Worm (Caenorhabditis elegans): Measurements from ENCODE around the gene B0280.2.

B0280.2 gene

ce11 chrIII:7154526-7154925 is 30.1 kb downstream of the B0280.2 start:
- TF ChIP-seq nhr-77 (tag; optimal IDR thresholded peaks at IDR 0.05) (no peak), crh-2 (tag; optimal IDR thresholded peaks at IDR 0.05) (peak; percentile 50), gmeb-1 (tag; optimal IDR thresholded peaks at IDR 0.05) (no peak), lin-39 (tag; optimal IDR thresholded peaks at IDR 0.05) (no peak), ZK546.5 (tag; optimal IDR thresholded peaks at IDR 0.05) (no peak), unc-55 (GFP tag; optimal IDR thresholded peaks at IDR 0.05) (peak; percentile 28), skn-1 (tag; optimal IDR thresholded peaks at IDR 0.05) (peak; percentile 13), sma-9 (GFP tag; optimal IDR thresholded peaks at IDR 0.05) (peak; percentile 40), sma-9 (tag; optimal IDR thresholded peaks at IDR 0.05) (no peak)

- TF ChIP-seq sma-3 (GFP tag; optimal IDR thresholded peaks at IDR 0.05) (peak; percentile 88), zag-1 (tag; optimal IDR thresholded peaks at IDR 0.05) (peak; percentile 93), ama-1 (optimal IDR thresholded peaks at IDR 0.05) (peak; percentile 79), dmd-4 (tag; optimal IDR thresholded peaks at IDR 0.05) (no peak), C34F6.9 (tag; optimal IDR thresholded peaks at IDR 0.05) (peak; percentile 97), lin-39 (tag; optimal IDR thresholded peaks at IDR 0.05) (peak; percentile 35), nhr-12 (tag; optimal IDR thresholded peaks at IDR 0.05) (no peak), R02D3.7 (tag; optimal IDR thresholded peaks at IDR 0.05) (no peak), nhr-129 (tag; optimal IDR thresholded peaks at IDR 0.05) (peak; percentile 94), nhr-21 (tag; optimal IDR thresholded peaks at IDR 0.05) (peak; percentile 93), nhr-237 (tag; optimal IDR thresholded peaks at IDR 0.05) (no peak), crh-2 (tag; optimal IDR thresholded peaks at IDR 0.05) (peak; percentile 95), lsy-2 (tag; optimal IDR thresholded peaks at IDR 0.05) (peak; percentile 74 to 95), ceh-16 (tag; optimal IDR thresholded peaks at IDR 0.05) (peak; percentile 76), ztf-1 (GFP tag; conservative IDR thresholded peaks at IDR 0.05) (no peak), skn-1 (tag; optimal IDR thresholded peaks at IDR 0.05) (no peak), sma-9 (GFP tag; optimal IDR thresholded peaks at IDR 0.05) (peak; percentile 98), sma-9 (tag; optimal IDR thresholded peaks at IDR 0.05) (peak; percentile 38), ztf-11 (tag; optimal IDR thresholded peaks at IDR 0.05) (peak; percentile 69), nhr-11 (tag; optimal IDR thresholded peaks at IDR 0.05) (no peak), nhr-10 (tag; optimal IDR thresholded peaks at IDR 0.05) (peak; percentile 75), Y55F3AM.14 (GFP tag; optimal IDR thresholded peaks at IDR 0.05) (peak; percentile 87), nhr-25 (tag; optimal IDR thresholded peaks at IDR 0.05) (peak; percentile 92), elt-1 (tag; optimal IDR thresholded peaks at IDR 0.05) (no peak), nhr-23 (tag; optimal IDR thresholded peaks at IDR 0.05) (no peak), alr-1 (tag; optimal IDR thresholded peaks at IDR 0.05) (no peak), ceh-82 (tag; optimal IDR thresholded peaks at IDR 0.05) (no peak), ZK546.5 (tag; optimal IDR thresholded peaks at IDR 0.05) (peak; percentile 64), ztf-4 (tag; optimal IDR thresholded peaks at IDR 0.05) (peak; percentile 92), unc-55 (GFP tag; optimal IDR thresholded peaks at IDR 0.05) (peak; percentile 89), lin-13 (GFP tag; optimal IDR thresholded peaks at IDR 0.05) (peak; percentile 90), F13H6.1 (tag; optimal IDR thresholded peaks at IDR 0.05) (peak; percentile 96), snpc-4 (tag; optimal IDR thresholded peaks at IDR 0.05) (peak; percentile 76), nhr-6 (tag; optimal IDR thresholded peaks at IDR 0.05) (peak; percentile 96), aly-2 (tag; optimal IDR thresholded peaks at IDR 0.05) (no peak), mab-5 (tag; optimal IDR thresholded peaks at IDR 0.05) (peak; percentile 84), unc-39 (tag; optimal IDR thresholded peaks at IDR 0.05) (no peak), nhr-77 (tag; optimal IDR thresholded peaks at IDR 0.05) (no peak), blmp-1 (tag; optimal IDR thresholded peaks at IDR 0.05; ENCODE audit: insufficient read depth) (peak; percentile 49), fos-1 (tag; optimal IDR thresholded peaks at IDR 0.05) (peak; percentile 78), sem-4 (tag; optimal IDR thresholded peaks at IDR 0.05) (peak; percentile 92), mbf-1 (tag; optimal IDR thresholded peaks at IDR 0.05) (no peak), unc-62 (GFP tag; optimal IDR thresholded peaks at IDR 0.05) (peak; percentile 52), egl-27 (tag; optimal IDR thresholded peaks at IDR 0.05) (peak; percentile 100), elt-3 (tag; optimal IDR thresholded peaks at IDR 0.05) (no peak), gmeb-1 (tag; optimal IDR thresholded peaks at IDR 0.05) (peak; percentile 77), peb-1 (tag; optimal IDR thresholded peaks at IDR 0.05) (no peak), lin-11 (tag; optimal IDR thresholded peaks at IDR 0.05) (peak; percentile 86), mdl-1 (tag; optimal IDR thresholded peaks at IDR 0.05) (peak; percentile 98 to 99)
Observed at ce11 chrIII:7155631-7156030, 31.2 kb downstream of the B0280.2 start.

All from whole organism, L2 larva.